Fruit fly (Drosophila melanogaster): ENCODE data around the gene CanB.

DNA sequence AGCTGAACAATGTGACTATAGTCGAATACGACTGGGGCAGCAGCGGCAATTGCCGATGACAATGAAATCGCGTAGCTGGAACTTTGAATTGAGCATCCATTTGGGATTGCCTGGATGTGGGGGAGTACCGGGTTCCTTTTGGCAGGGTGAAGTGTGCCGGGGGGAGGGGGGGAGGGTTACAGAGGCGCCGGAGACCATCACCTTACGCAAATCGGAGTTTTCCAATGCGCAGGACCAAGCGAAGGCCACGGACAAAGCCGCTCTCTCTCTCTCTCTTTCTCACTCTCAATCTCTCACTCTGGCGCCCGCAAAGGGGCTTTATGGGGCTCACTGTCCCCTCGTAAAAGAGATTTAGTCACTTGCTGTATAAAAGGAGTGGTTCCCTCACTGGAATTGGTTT, 30.8 kb downstream of the CanB start:
- TF ChIP-seq usp (GFP tag; optimal IDR thresholded peaks at IDR 0.05) (no peak), Dll (optimal IDR thresholded peaks at IDR 0.05) (no peak), CG8478 (optimal IDR thresholded peaks at IDR 0.05) (no peak), EcR (GFP tag; optimal IDR thresholded peaks at IDR 0.05) (no peak), pan (optimal IDR thresholded peaks at IDR 0.05) (no peak)

Data from whole organism.